Worm (Caenorhabditis elegans): ENCODE data around the gene oct-2.

ce11 chrX:11324240-11324639 lies 22.0 kb upstream of the oct-2 start, which contains the start of gene asm-2:
- TF ChIP-seq fkh-10 (GFP tag; optimal IDR thresholded peaks at IDR 0.05) = no peak
- no peak for TF ChIP-seq nfya-1 (tag; optimal IDR thresholded peaks at IDR 0.05; ENCODE audit: insufficient read depth)
- no peak for TF ChIP-seq nhr-237 (tag; optimal IDR thresholded peaks at IDR 0.05)
- no peak for TF ChIP-seq skn-1 (tag; optimal IDR thresholded peaks at IDR 0.05)
- no peak for TF ChIP-seq ztf-4 (tag; optimal IDR thresholded peaks at IDR 0.05)
- TF ChIP-seq snpc-4 (tag; optimal IDR thresholded peaks at IDR 0.05) = no peak
- no peak for TF ChIP-seq nhr-12 (tag; optimal IDR thresholded peaks at IDR 0.05)
- TF ChIP-seq ama-1 (optimal IDR thresholded peaks at IDR 0.05) = no peak
- no peak for TF ChIP-seq unc-39 (tag; optimal IDR thresholded peaks at IDR 0.05)
- TF ChIP-seq ztf-11 (tag; optimal IDR thresholded peaks at IDR 0.05) = no peak
- TF ChIP-seq aly-2 (tag; optimal IDR thresholded peaks at IDR 0.05) = no peak
- no peak for TF ChIP-seq ceh-9 (tag; optimal IDR thresholded peaks at IDR 0.05)
- no peak for TF ChIP-seq ceh-28 (tag; optimal IDR thresholded peaks at IDR 0.05)
